Worm (Caenorhabditis elegans): ENCODE measurements around the gene F20H11.4.

ce11 chrIII:6624872-6625271 is 16.4 kb downstream of the F20H11.4 start, which contains the start of gene copd-1:
- no peak for TF ChIP-seq ceh-13 (GFP tag; optimal IDR thresholded peaks at IDR 0.05)
- no peak for TF ChIP-seq tra-4 (tag; optimal IDR thresholded peaks at IDR 0.05)
- TF ChIP-seq hmg-4 (GFP tag; optimal IDR thresholded peaks at IDR 0.05), result no peak
- no peak for TF ChIP-seq F13C5.2 (tag; optimal IDR thresholded peaks at IDR 0.05)
- TF ChIP-seq ama-1 (optimal IDR thresholded peaks at IDR 0.05), result no peak
- no peak for TF ChIP-seq B0310.2 (tag; optimal IDR thresholded peaks at IDR 0.05)
- TF ChIP-seq aly-1 (tag; optimal IDR thresholded peaks at IDR 0.05), result no peak
- no peak for TF ChIP-seq scrt-1 (GFP tag; IDR thresholded peaks at IDR 0.05)
- no peak for TF ChIP-seq ets-7 (tag; optimal IDR thresholded peaks at IDR 0.05)
- no peak for TF ChIP-seq ceh-36 (tag; optimal IDR thresholded peaks at IDR 0.05)
- no peak for TF ChIP-seq sea-1 (GFP tag; conservative IDR thresholded peaks at IDR 0.05)
